Worm (Caenorhabditis elegans): ENCODE results near the gene F21D5.7.

ce11 chrIV:8757729-8758128 is 14.2 kb upstream of the F21D5.7 start:
- no peak for TF ChIP-seq egl-13 (tag; optimal IDR thresholded peaks at IDR 0.05)
- TF ChIP-seq jun-1 (tag; optimal IDR thresholded peaks at IDR 0.05), result no peak
- TF ChIP-seq snpc-4 (tag; optimal IDR thresholded peaks at IDR 0.05), result no peak
- no peak for TF ChIP-seq lin-13 (GFP tag; optimal IDR thresholded peaks at IDR 0.05)
- TF ChIP-seq ceh-63 (GFP tag; optimal IDR thresholded peaks at IDR 0.05), result no peak

Data from whole organism, L1 larva.